Fruit fly (Drosophila melanogaster) whole organism, embryonic: ENCODE data around the gene CG6163.

Source experiments
- ATbp ChIP-seq: fragments of 200-800 bp; sonication (Bioruptor generic); optimal IDR thresholded peaks from 2 replicates; lab custom pipeline; 2017; ENCODE audit warnings: missing biosample characterization, mild to moderate bottlenecking, missing genetic modification characterization, missing genetic modification reagents
- Asciz ChIP-seq: fragments of 200-800 bp; sonication (Bioruptor generic); optimal IDR thresholded peaks from 2 replicates; lab custom pipeline; 2017; ENCODE audit warnings: missing biosample characterization, mild to moderate bottlenecking, missing genetic modification characterization, missing genetic modification reagents
- Bgb ChIP-seq: fragments of 200-800 bp; sonication (Bioruptor generic); IDR thresholded peaks from 2 replicates; pipeline ENCODE4 v1.3.6; 2022; ENCODE audit warnings: missing biosample characterization, missing genetic modification characterization; ENCODE audit not compliant: partially characterized antibody
- CG10147 ChIP-seq: fragments of 200-800 bp; sonication (Bioruptor generic); optimal IDR thresholded peaks from 2 replicates; lab custom pipeline; 2019; ENCODE audit warnings: missing biosample characterization, mild to moderate bottlenecking, missing genetic modification characterization, moderate library complexity
- CG10321 ChIP-seq: fragments of 200-800 bp; sonication (Bioruptor generic); IDR thresholded peaks from 2 replicates; pipeline ENCODE4 v1.3.6; 2022; ENCODE audit warnings: missing biosample characterization, missing genetic modification characterization
- CG11247 ChIP-seq: fragments of 200-800 bp; sonication (Bioruptor generic); IDR thresholded peaks from 2 replicates; pipeline ENCODE4 v1.3.6; 2022; ENCODE audit warnings: missing biosample characterization, missing genetic modification characterization
- CG11695 ChIP-seq: fragments of 200-800 bp; sonication (Bioruptor generic); IDR thresholded peaks from 3 replicates; pipeline ENCODE4 v1.3.6; 2022; ENCODE audit warnings: missing biosample characterization, missing genetic modification characterization
- CG13296 ChIP-seq: fragments of 200-800 bp; sonication (Bioruptor generic); optimal IDR thresholded peaks from 3 replicates; lab custom pipeline; 2018; ENCODE audit warnings: missing biosample characterization, mild to moderate bottlenecking, missing genetic modification characterization
- CG13894 ChIP-seq: fragments of 200-800 bp; sonication (Bioruptor generic); optimal IDR thresholded peaks from 3 replicates; lab custom pipeline; 2018; ENCODE audit warnings: missing biosample characterization, mild to moderate bottlenecking, missing genetic modification characterization, moderate library complexity
- CG14441 ChIP-seq: fragments of 200-800 bp; sonication (Bioruptor generic); IDR thresholded peaks from 2 replicates; pipeline ENCODE4 v1.3.6; 2022; ENCODE audit warnings: missing biosample characterization, missing genetic modification characterization
- CG15073 ChIP-seq: fragments of 200-800 bp; sonication (Bioruptor generic); optimal IDR thresholded peaks from 2 replicates; lab custom pipeline; 2016; ENCODE audit warnings: missing biosample characterization, missing genetic modification characterization
- CG1529 ChIP-seq: fragments of 200-800 bp; sonication (Bioruptor generic); optimal IDR thresholded peaks from 3 replicates; lab custom pipeline; 2018; ENCODE audit warnings: missing biosample characterization, missing genetic modification characterization
- CG17802 ChIP-seq: fragments of 200-800 bp; sonication (Bioruptor generic); optimal IDR thresholded peaks from 2 replicates; lab custom pipeline; 2018; ENCODE audit warnings: missing biosample characterization, mild to moderate bottlenecking, missing genetic modification characterization, moderate library complexity
- CG17829 ChIP-seq: fragments of 200-800 bp; optimal IDR thresholded peaks from 2 replicates; lab custom pipeline; 2019; ENCODE audit warnings: missing biosample characterization, mild to moderate bottlenecking, missing genetic modification characterization, moderate library complexity
- CG2678 ChIP-seq: fragments of 200-800 bp; sonication (Bioruptor generic); optimal IDR thresholded peaks from 3 replicates; lab custom pipeline; 2019; ENCODE audit warnings: missing biosample characterization, mild to moderate bottlenecking, missing genetic modification characterization, moderate library complexity
- CG31365 ChIP-seq: fragments of 200-800 bp; sonication (Bioruptor generic); optimal IDR thresholded peaks from 2 replicates; lab custom pipeline; 2018; ENCODE audit warnings: missing biosample characterization, mild to moderate bottlenecking, missing genetic modification characterization
- CG31441 ChIP-seq: fragments of 200-800 bp; sonication (Bioruptor generic); IDR thresholded peaks from 2 replicates; pipeline ENCODE4 v1.3.6; 2022; ENCODE audit warnings: missing biosample characterization, missing genetic modification characterization
- CG6175 ChIP-seq: fragments of 200-800 bp; sonication (Bioruptor generic); IDR thresholded peaks from 3 replicates; pipeline ENCODE4 v1.3.6; 2022; ENCODE audit warnings: missing biosample characterization, missing genetic modification characterization
- CG6689 ChIP-seq: fragments of 200-800 bp; sonication (Bioruptor generic); IDR thresholded peaks from 2 replicates; pipeline ENCODE4 v1.3.6; 2022; ENCODE audit warnings: missing biosample characterization, missing genetic modification characterization
- Doc2 ChIP-seq: fragments of 200-800 bp; sonication (Bioruptor generic); IDR thresholded peaks from 2 replicates; pipeline ENCODE4 v1.3.6; 2022; ENCODE audit warnings: missing biosample characterization, missing genetic modification characterization
- Doc3 ChIP-seq: fragments of 200-800 bp; sonication (Bioruptor generic); IDR thresholded peaks from 3 replicates; pipeline ENCODE4 v1.3.6; 2022; ENCODE audit warnings: missing biosample characterization, missing genetic modification characterization; ENCODE audit not compliant: partially characterized antibody
- Elba2 ChIP-seq: fragments of 200-800 bp; sonication (Bioruptor generic); optimal IDR thresholded peaks from 3 replicates; lab custom pipeline; 2016; ENCODE audit warnings: missing biosample characterization, missing genetic modification characterization
- Fer3 ChIP-seq: fragments of 200-800 bp; sonication (Bioruptor generic); optimal IDR thresholded peaks from 2 replicates; lab custom pipeline; 2018; ENCODE audit warnings: missing biosample characterization, mild to moderate bottlenecking, missing genetic modification characterization, moderate library complexity
- Gug ChIP-seq: fragments of 200-800 bp; sonication (Bioruptor generic); IDR thresholded peaks from 4 replicates; pipeline ENCODE4 v1.3.6; 2022; ENCODE audit warnings: missing biosample characterization, missing genetic modification characterization
- H15 ChIP-seq: fragments of 200-800 bp; sonication (Bioruptor generic); IDR thresholded peaks from 3 replicates; pipeline ENCODE4 v1.3.6; 2022; ENCODE audit warnings: missing biosample characterization, missing genetic modification characterization
- Myb ChIP-seq: fragments of 200-800 bp; sonication (Bioruptor generic); optimal IDR thresholded peaks from 2 replicates; lab custom pipeline; 2016; ENCODE audit warnings: missing biosample characterization, missing genetic modification characterization
- Opbp ChIP-seq: fragments of 200-800 bp; sonication (Bioruptor generic); IDR thresholded peaks from 3 replicates; pipeline ENCODE4 v1.3.6; 2022; ENCODE audit warnings: missing biosample characterization, missing genetic modification characterization; ENCODE audit not compliant: partially characterized antibody
- PHDP ChIP-seq: fragments of 200-800 bp; sonication (Bioruptor generic); optimal IDR thresholded peaks from 3 replicates; lab custom pipeline; 2018; ENCODE audit warnings: missing biosample characterization, mild to moderate bottlenecking, missing genetic modification characterization, moderate library complexity
- Poxn ChIP-seq: fragments of 200-800 bp; sonication (Bioruptor generic); IDR thresholded peaks from 2 replicates; pipeline ENCODE4 v1.3.6; 2022; ENCODE audit warnings: missing biosample characterization, missing genetic modification characterization
- Ptx1 ChIP-seq: fragments of 200-800 bp; sonication (Bioruptor generic); IDR thresholded peaks from 2 replicates; pipeline ENCODE4 v1.3.6; 2022; ENCODE audit warnings: missing biosample characterization, missing genetic modification characterization
- YL-1 ChIP-seq: fragments of 200-800 bp; sonication (Bioruptor generic); optimal IDR thresholded peaks from 3 replicates; lab custom pipeline; 2017; ENCODE audit warnings: missing biosample characterization, mild to moderate bottlenecking, missing genetic modification characterization
- ac ChIP-seq: fragments of 200-800 bp; sonication (Bioruptor generic); optimal IDR thresholded peaks from 3 replicates; lab custom pipeline; 2017; ENCODE audit warnings: missing biosample characterization, mild to moderate bottlenecking, missing genetic modification characterization
- ash1 ChIP-seq: fragments of 200-800 bp; sonication (Bioruptor generic); optimal IDR thresholded peaks from 2 replicates; lab custom pipeline; 2018; ENCODE audit warnings: missing biosample characterization, mild to moderate bottlenecking, missing genetic modification characterization
- da ChIP-seq: fragments of 200-800 bp; sonication (Bioruptor generic); optimal IDR thresholded peaks from 2 replicates; lab custom pipeline; 2016; ENCODE audit warnings: missing biosample characterization, missing genetic modification characterization
- dmrt99B ChIP-seq: fragments of 200-800 bp; sonication (Bioruptor generic); optimal IDR thresholded peaks from 2 replicates; lab custom pipeline; 2018; ENCODE audit warnings: missing biosample characterization, mild to moderate bottlenecking, missing genetic modification characterization, moderate library complexity
- dysf ChIP-seq: fragments of 200-800 bp; sonication (Bioruptor generic); IDR thresholded peaks from 3 replicates; pipeline ENCODE4 v1.3.6; 2022; ENCODE audit warnings: missing biosample characterization, missing genetic modification characterization
- esg ChIP-seq: fragments of 200-800 bp; sonication (Bioruptor generic); conservative IDR thresholded peaks from 2 replicates; pipeline ENCODE4 v1.3.6; 2022; ENCODE audit warnings: missing biosample characterization, missing genetic modification characterization
- fd96Cb ChIP-seq: fragments of 200-800 bp; sonication (Bioruptor generic); optimal IDR thresholded peaks from 2 replicates; lab custom pipeline; 2018; ENCODE audit warnings: missing biosample characterization, mild to moderate bottlenecking, missing genetic modification characterization, moderate library complexity
- ftz-f1 ChIP-seq: fragments of 200-800 bp; sonication (Bioruptor generic); optimal IDR thresholded peaks from 2 replicates; lab custom pipeline; 2016; ENCODE audit warnings: missing biosample characterization, missing genetic modification characterization
- grau ChIP-seq: fragments of 200-800 bp; optimal IDR thresholded peaks from 3 replicates; lab custom pipeline; 2019; ENCODE audit warnings: missing biosample characterization, mild to moderate bottlenecking, missing genetic modification characterization, moderate library complexity
- gsb-n ChIP-seq: fragments of 200-800 bp; sonication (Bioruptor generic); optimal IDR thresholded peaks from 3 replicates; lab custom pipeline; 2018; ENCODE audit warnings: missing biosample characterization, mild to moderate bottlenecking, missing genetic modification characterization
- org-1 ChIP-seq: fragments of 200-800 bp; sonication (Bioruptor generic); optimal IDR thresholded peaks from 2 replicates; lab custom pipeline; 2017; ENCODE audit warnings: missing biosample characterization, missing genetic modification characterization
- row ChIP-seq: fragments of 200-800 bp; sonication (Bioruptor generic); IDR thresholded peaks from 3 replicates; pipeline ENCODE4 v1.3.6; 2022; ENCODE audit warnings: missing biosample characterization, missing genetic modification characterization
- sc ChIP-seq, 3 experiments: fragments of >200 bp in 2 of 3; fragments of 200-800 bp in 1 of 3; sonication (Bioruptor generic) in 1 of 3; optimal IDR thresholded peaks; 2 replicates in 2 of 3; 3 replicates in 1 of 3; lab custom pipeline; 2017; ENCODE audit warnings: mild to moderate bottlenecking in 1 of 3, missing biosample characterization in 1 of 3, missing genetic modification characterization in 1 of 3, missing genetic modification reagents in 1 of 3
- tgo ChIP-seq: fragments of 200-800 bp; sonication (Bioruptor generic); IDR thresholded peaks from 3 replicates; pipeline ENCODE4 v1.3.6; 2022; ENCODE audit warnings: missing biosample characterization, missing genetic modification characterization
- tna ChIP-seq: fragments of 200-800 bp; sonication (Bioruptor generic); IDR thresholded peaks from 2 replicates; pipeline ENCODE4 v1.3.6; 2022; ENCODE audit warnings: missing biosample characterization, missing genetic modification characterization; ENCODE audit not compliant: partially characterized antibody
- tup ChIP-seq: fragments of 200-800 bp; sonication (Bioruptor generic); optimal IDR thresholded peaks from 2 replicates; lab custom pipeline; 2016; ENCODE audit warnings: missing biosample characterization, mild to moderate bottlenecking, missing genetic modification characterization, moderate library complexity
- yki ChIP-seq: fragments of >200 bp; optimal IDR thresholded peaks from 3 replicates; lab custom pipeline; 2018
- zf30C ChIP-seq: fragments of 200-800 bp; sonication (Bioruptor generic); optimal IDR thresholded peaks from 3 replicates; lab custom pipeline; 2018; ENCODE audit warnings: missing biosample characterization, mild to moderate bottlenecking, missing genetic modification characterization

Gene CG6163

dm6 chr3L:11369778-11370684 is 5.3 kb upstream of the CG6163 start (continued):
- TF ChIP-seq CG2678 (peak; percentile 71), CG17829 (tag; lab: Kevin White, UChicago) (peak; percentile 76), da (GFP tag; lab: Kevin White, UChicago) (no peak), Doc3 (GFP tag; lab: Robert Waterston, UW) (no peak), Poxn (GFP tag; lab: Robert Waterston, UW) (no peak), Elba2 (GFP tag; lab: Kevin White, UChicago) (no peak), CG13894 (tag; lab: Kevin White, UChicago) (no peak), Bgb (GFP tag; lab: Robert Waterston, UW) (no peak), ftz-f1 (no peak), Myb (GFP tag; lab: Kevin White, UChicago) (no peak), dmrt99B (tag; lab: Kevin White, UChicago) (peak; percentile 54), fd96Cb (tag; lab: Kevin White, UChicago) (peak; percentile 73), CG1529 (peak; percentile 10), tna (GFP tag; lab: Robert Waterston, UW) (no peak), YL-1 (GFP tag; lab: Kevin White, UChicago) (no peak), yki (no peak), CG11247 (GFP tag; lab: Robert Waterston, UW) (no peak), Fer3 (peak; percentile 44), Opbp (GFP tag; lab: Robert Waterston, UW) (no peak), row (GFP tag; lab: Robert Waterston, UW) (no peak), grau (tag; lab: Kevin White, UChicago) (no peak), tup (no peak), gsb-n (tag; lab: Kevin White, UChicago) (peak; percentile 34), Doc2 (no peak), CG13296 (no peak), ac (no peak), CG15073 (GFP tag; lab: Kevin White, UChicago) (peak; percentile 55), Ptx1 (GFP tag; lab: Robert Waterston, UW) (0 out of 2 replicates have a peak, but pooled peaks have one; percentile 15), zf30C (GFP tag; lab: Kevin White, UChicago) (no peak), CG6689 (GFP tag; lab: Robert Waterston, UW) (peak; percentile 47; the same call in 1 of the 2 replicates), H15 (GFP tag; lab: Robert Waterston, UW) (no peak), sc (optimal IDR thresholded peaks at IDR 0.05; lab: Kevin White, UChicago) (no peak), sc (GFP tag; optimal IDR thresholded peaks at IDR 0.05; lab: Kevin White, UChicago) (no peak), PHDP (no peak), CG31365 (tag; lab: Kevin White, UChicago) (no peak), CG10147 (GFP tag; lab: Kevin White, UChicago) (peak; percentile 39), CG14441 (GFP tag; lab: Robert Waterston, UW) (no peak), CG11695 (GFP tag; lab: Robert Waterston, UW) (peak; percentile 52; the same call in 1 of the 3 replicates), ash1 (GFP tag; lab: Kevin White, UChicago) (no peak), tgo (no peak), dysf (GFP tag; lab: Robert Waterston, UW) (0 out of 3 replicates have a peak, but pooled peaks have one; percentile 34), Asciz (GFP tag; lab: Kevin White, UChicago) (peak; percentile 44), Gug (GFP tag; lab: Robert Waterston, UW) (no peak), CG17802 (tag; lab: Kevin White, UChicago) (peak; percentile 19), org-1 (no peak), ATbp (GFP tag; lab: Kevin White, UChicago) (peak; percentile 42), CG6175 (no peak), CG10321 (GFP tag; lab: Robert Waterston, UW) (no peak; the same call in 1 of the 2 replicates), CG31441 (GFP tag; lab: Robert Waterston, UW) (peak; percentile 79), esg (GFP tag; lab: Robert Waterston, UW) (no peak)
